Worm (Caenorhabditis elegans) whole organism, L4 larva: Measurements from ENCODE around the gene aff-1.

Source experiments
- D1046.2 ChIP-seq: fragments of 200-800 bp; sonication (Bioruptor generic); IDR thresholded peaks from 2 replicates; pipeline ENCODE4 v1.3.6; 2022; ENCODE audit warnings: missing genetic modification characterization, missing compliant biosample characterization
- F26F4.8 ChIP-seq: fragments of 200-800 bp; sonication (Bioruptor generic); conservative IDR thresholded peaks from 2 replicates; pipeline ENCODE4 v1.3.6; 2022; ENCODE audit warnings: missing genetic modification characterization, missing compliant biosample characterization
- F37D6.2 ChIP-seq: sonication (generic microtip); optimal IDR thresholded peaks from 2 replicates; lab custom pipeline; 2016; ENCODE audit warnings: mild to moderate bottlenecking, missing genetic modification characterization, missing compliant biosample characterization
- R02D3.7 ChIP-seq: fragments of 150-350 bp; sonication (generic microtip); optimal IDR thresholded peaks from 3 replicates; lab custom pipeline; 2014; ENCODE audit warnings: missing biosample characterization, missing genetic modification characterization
- T26A8.4 ChIP-seq: fragments of 200-800 bp; sonication (Bioruptor generic); IDR thresholded peaks from 2 replicates; pipeline ENCODE4 v1.3.6; 2022; ENCODE audit warnings: missing genetic modification characterization, missing compliant biosample characterization
- Y105C5A.15 ChIP-seq: fragments of 200-800 bp; sonication (Bioruptor generic); IDR thresholded peaks from 2 replicates; pipeline ENCODE4 v1.3.6; 2022; ENCODE audit warnings: missing genetic modification characterization, missing compliant biosample characterization
- Y75B8A.6 ChIP-seq: fragments of 200-800 bp; sonication (Bioruptor generic); IDR thresholded peaks from 2 replicates; pipeline ENCODE4 v1.3.6; 2022; ENCODE audit warnings: missing genetic modification reagents, missing genetic modification characterization, missing compliant biosample characterization
- ZK337.2 ChIP-seq: fragments of 200-800 bp; sonication (Bioruptor generic); IDR thresholded peaks from 2 replicates; pipeline ENCODE4 v1.3.6; 2022; ENCODE audit warnings: missing genetic modification reagents, missing genetic modification characterization, missing compliant biosample characterization
- ZK546.5 ChIP-seq, 2 experiments: sonication (generic microtip); optimal IDR thresholded peaks; 2 replicates each; lab custom pipeline; 2017; ENCODE audit warnings: missing biosample characterization in 2 of 2, missing genetic modification characterization in 2 of 2
- attf-4 ChIP-seq: sonication (generic microtip); optimal IDR thresholded peaks from 3 replicates; lab custom pipeline; 2017; ENCODE audit warnings: missing biosample characterization, missing genetic modification characterization
- ceh-20 ChIP-seq: fragments of 200-800 bp; sonication (Bioruptor generic); IDR thresholded peaks from 2 replicates; pipeline ENCODE4 v1.3.6; 2022; ENCODE audit warnings: missing genetic modification reagents, missing genetic modification characterization, missing compliant biosample characterization
- ceh-28 ChIP-seq: fragments of 150-350 bp; optimal IDR thresholded peaks from 2 replicates; lab custom pipeline; 2014; ENCODE audit warnings: missing biosample characterization, missing genetic modification reagents, missing genetic modification characterization
- ceh-62 ChIP-seq: sonication (generic microtip); optimal IDR thresholded peaks from 2 replicates; lab custom pipeline; 2017; ENCODE audit warnings: missing biosample characterization, missing genetic modification characterization
- ctbp-1 ChIP-seq: fragments of 200-800 bp; sonication (Bioruptor generic); IDR thresholded peaks from 2 replicates; pipeline ENCODE4 v1.3.6; 2022; ENCODE audit warnings: missing genetic modification reagents, missing genetic modification characterization, missing compliant biosample characterization
- daf-12 ChIP-seq: fragments of 150-350 bp; optimal IDR thresholded peaks from 2 replicates; lab custom pipeline; 2014; ENCODE audit warnings: missing biosample characterization, missing genetic modification reagents, missing genetic modification characterization
- dmd-6 ChIP-seq: fragments of 200-800 bp; sonication (Bioruptor generic); IDR thresholded peaks from 2 replicates; pipeline ENCODE4 v1.3.6; 2022; ENCODE audit warnings: missing genetic modification reagents, missing genetic modification characterization, missing compliant biosample characterization
- dmd-9 ChIP-seq: fragments of 200-800 bp; sonication (Bioruptor generic); IDR thresholded peaks from 2 replicates; pipeline ENCODE4 v1.3.6; 2022; ENCODE audit warnings: missing genetic modification reagents, missing genetic modification characterization, missing compliant biosample characterization
- duxl-1 ChIP-seq: sonication (generic microtip); optimal IDR thresholded peaks from 2 replicates; lab custom pipeline; 2016; ENCODE audit warnings: mild to moderate bottlenecking, missing genetic modification characterization, moderate library complexity, missing compliant biosample characterization; ENCODE audit not compliant: poor library complexity
- dve-1 ChIP-seq: sonication (generic microtip); optimal IDR thresholded peaks from 2 replicates; lab custom pipeline; 2017; ENCODE audit warnings: antibody characterized with exemption, mild to moderate bottlenecking, missing genetic modification characterization, missing compliant biosample characterization; ENCODE audit not compliant: insufficient read depth
- egl-27 ChIP-seq: sonication (generic microtip); optimal IDR thresholded peaks from 3 replicates; lab custom pipeline; 2017; ENCODE audit warnings: missing biosample characterization, missing genetic modification reagents, missing genetic modification characterization
- egl-43 ChIP-seq: fragments of 200-800 bp; sonication (Bioruptor generic); IDR thresholded peaks from 2 replicates; pipeline ENCODE4 v1.3.6; 2022; ENCODE audit warnings: missing genetic modification reagents, missing genetic modification characterization, missing compliant biosample characterization
- fos-1 ChIP-seq: fragments of 150-350 bp; optimal IDR thresholded peaks from 2 replicates; lab custom pipeline; 2014; ENCODE audit warnings: missing biosample characterization, missing genetic modification characterization
- jun-1 ChIP-seq: fragments of 150-350 bp; optimal IDR thresholded peaks from 2 replicates; lab custom pipeline; 2014; ENCODE audit warnings: missing biosample characterization, missing genetic modification reagents, missing genetic modification characterization
- lin-15B ChIP-seq: fragments of 150-350 bp; sonication (generic microtip); optimal IDR thresholded peaks from 3 replicates; lab custom pipeline; 2014; ENCODE audit warnings: missing biosample characterization, missing genetic modification characterization
- lin-38 ChIP-seq: fragments of 200-800 bp; sonication (Bioruptor generic); IDR thresholded peaks from 2 replicates; pipeline ENCODE4 v1.3.6; 2022; ENCODE audit warnings: missing genetic modification reagents, missing genetic modification characterization, missing compliant biosample characterization
- lin-39 ChIP-seq: fragments of 150-350 bp; optimal IDR thresholded peaks from 2 replicates; lab custom pipeline; 2014; ENCODE audit warnings: missing biosample characterization, missing genetic modification reagents, missing genetic modification characterization
- madf-5 ChIP-seq, 2 experiments: fragments of 200-800 bp; sonication (Bioruptor generic); IDR thresholded peaks; 2 replicates each; pipeline ENCODE4 v1.3.6; 2022; ENCODE audit warnings: missing compliant biosample characterization in 2 of 2, missing genetic modification characterization in 2 of 2
- madf-9 ChIP-seq: fragments of 200-800 bp; sonication (Bioruptor generic); conservative IDR thresholded peaks from 2 replicates; pipeline ENCODE4 v1.3.6; 2022; ENCODE audit warnings: missing genetic modification reagents, missing genetic modification characterization, missing compliant biosample characterization
- mdl-1 ChIP-seq, 2 experiments: fragments of 150-350 bp in 1 of 2; sonication (generic microtip) in 1 of 2; optimal IDR thresholded peaks; 2 replicates each; lab custom pipeline; 2014 to 2017; ENCODE audit warnings: missing biosample characterization in 2 of 2, missing genetic modification characterization in 2 of 2
- mdt-29 ChIP-seq: fragments of 200-800 bp; sonication (Bioruptor generic); IDR thresholded peaks from 2 replicates; pipeline ENCODE4 v1.3.6; 2022; ENCODE audit warnings: missing genetic modification reagents, missing genetic modification characterization, missing compliant biosample characterization
- mxl-3 ChIP-seq: fragments of 200-800 bp; sonication (Bioruptor generic); optimal IDR thresholded peaks from 2 replicates; lab custom pipeline; 2018; ENCODE audit warnings: mild to moderate bottlenecking, missing genetic modification characterization, missing compliant biosample characterization
- nhr-11 ChIP-seq: fragments of 150-350 bp; optimal IDR thresholded peaks from 2 replicates; lab custom pipeline; 2014; ENCODE audit warnings: missing biosample characterization, missing genetic modification characterization
- nhr-25 ChIP-seq: sonication (generic microtip); optimal IDR thresholded peaks from 2 replicates; lab custom pipeline; 2017; ENCODE audit warnings: missing genetic modification characterization, mild to moderate bottlenecking, missing compliant biosample characterization, antibody characterized with exemption, moderate library complexity, borderline replicate concordance; ENCODE audit not compliant: insufficient read depth
- nhr-28 ChIP-seq: fragments of 150-350 bp; optimal IDR thresholded peaks from 2 replicates; lab custom pipeline; 2014; ENCODE audit warnings: missing biosample characterization, missing genetic modification characterization
- nhr-42 ChIP-seq: fragments of 200-800 bp; sonication (Bioruptor generic); IDR thresholded peaks from 2 replicates; pipeline ENCODE4 v1.3.6; 2022; ENCODE audit warnings: missing genetic modification characterization, missing compliant biosample characterization
- nhr-48 ChIP-seq: sonication (generic microtip); optimal IDR thresholded peaks from 2 replicates; lab custom pipeline; 2016; ENCODE audit warnings: mild to moderate bottlenecking, missing genetic modification characterization, missing compliant biosample characterization
- nhr-6 ChIP-seq: fragments of 150-350 bp; optimal IDR thresholded peaks from 2 replicates; lab custom pipeline; 2014; ENCODE audit warnings: missing biosample characterization, missing genetic modification characterization
- nhr-76 ChIP-seq: fragments of 150-350 bp; optimal IDR thresholded peaks from 2 replicates; lab custom pipeline; 2014; ENCODE audit warnings: missing biosample characterization, missing genetic modification characterization
- php-3 ChIP-seq: fragments of 200-800 bp; sonication (Bioruptor generic); IDR thresholded peaks from 2 replicates; pipeline ENCODE4 v1.3.6; 2022; ENCODE audit warnings: missing genetic modification reagents, missing genetic modification characterization, missing compliant biosample characterization
- pqm-1 ChIP-seq: sonication (generic microtip); optimal IDR thresholded peaks from 2 replicates; lab custom pipeline; 2017; ENCODE audit warnings: missing biosample characterization, missing genetic modification characterization
- rbr-2 ChIP-seq: sonication (generic microtip); optimal IDR thresholded peaks from 2 replicates; lab custom pipeline; 2016; ENCODE audit warnings: missing genotype, missing genetic modification characterization, missing compliant biosample characterization
- set-16 ChIP-seq: fragments of 200-800 bp; sonication (Bioruptor generic); IDR thresholded peaks from 2 replicates; pipeline ENCODE4 v1.3.6; 2022; ENCODE audit warnings: missing genetic modification reagents, missing genetic modification characterization, missing compliant biosample characterization
- skn-1 ChIP-seq: fragments of 150-350 bp; optimal IDR thresholded peaks from 2 replicates; lab custom pipeline; 2014; ENCODE audit warnings: missing biosample characterization, missing genetic modification characterization
- tag-97 ChIP-seq: fragments of 200-800 bp; sonication (Bioruptor generic); IDR thresholded peaks from 2 replicates; pipeline ENCODE4 v1.3.6; 2022; ENCODE audit warnings: missing genetic modification characterization, missing compliant biosample characterization
- unc-62 ChIP-seq, 3 experiments: fragments of 150-350 bp in 1 of 3; sonication (generic microtip); optimal IDR thresholded peaks in 2 of 3; peaks in 1 of 3; 1 replicate in 1 of 3; 2 replicates in 2 of 3; lab custom pipeline; 2014 to 2017; ENCODE audit warnings: missing biosample characterization in 3 of 3, missing genetic modification characterization in 3 of 3, missing genetic modification reagents in 3 of 3, missing genotype in 1 of 3
- vab-7 ChIP-seq: fragments of 200-800 bp; sonication (Bioruptor generic); IDR thresholded peaks from 2 replicates; pipeline ENCODE4 v1.3.6; 2022; ENCODE audit warnings: missing genetic modification reagents, missing genetic modification characterization, missing compliant biosample characterization
- zfp-2 ChIP-seq: sonication (generic microtip); optimal IDR thresholded peaks from 2 replicates; lab custom pipeline; 2016; ENCODE audit warnings: mild to moderate bottlenecking, missing genetic modification characterization, missing compliant biosample characterization
- zfp-3 ChIP-seq: fragments of 200-800 bp; sonication (Bioruptor generic); conservative IDR thresholded peaks from 2 replicates; pipeline ENCODE4 v1.3.6; 2022; ENCODE audit warnings: missing genetic modification reagents, missing genetic modification characterization, missing compliant biosample characterization
- ztf-11 ChIP-seq: fragments of 150-350 bp; optimal IDR thresholded peaks from 2 replicates; lab custom pipeline; 2014; ENCODE audit warnings: missing biosample characterization, missing genetic modification characterization
- ztf-7 ChIP-seq: fragments of 150-350 bp; optimal IDR thresholded peaks from 2 replicates; lab custom pipeline; 2014; ENCODE audit warnings: missing biosample characterization, missing genetic modification characterization

The aff-1 gene

DNA sequence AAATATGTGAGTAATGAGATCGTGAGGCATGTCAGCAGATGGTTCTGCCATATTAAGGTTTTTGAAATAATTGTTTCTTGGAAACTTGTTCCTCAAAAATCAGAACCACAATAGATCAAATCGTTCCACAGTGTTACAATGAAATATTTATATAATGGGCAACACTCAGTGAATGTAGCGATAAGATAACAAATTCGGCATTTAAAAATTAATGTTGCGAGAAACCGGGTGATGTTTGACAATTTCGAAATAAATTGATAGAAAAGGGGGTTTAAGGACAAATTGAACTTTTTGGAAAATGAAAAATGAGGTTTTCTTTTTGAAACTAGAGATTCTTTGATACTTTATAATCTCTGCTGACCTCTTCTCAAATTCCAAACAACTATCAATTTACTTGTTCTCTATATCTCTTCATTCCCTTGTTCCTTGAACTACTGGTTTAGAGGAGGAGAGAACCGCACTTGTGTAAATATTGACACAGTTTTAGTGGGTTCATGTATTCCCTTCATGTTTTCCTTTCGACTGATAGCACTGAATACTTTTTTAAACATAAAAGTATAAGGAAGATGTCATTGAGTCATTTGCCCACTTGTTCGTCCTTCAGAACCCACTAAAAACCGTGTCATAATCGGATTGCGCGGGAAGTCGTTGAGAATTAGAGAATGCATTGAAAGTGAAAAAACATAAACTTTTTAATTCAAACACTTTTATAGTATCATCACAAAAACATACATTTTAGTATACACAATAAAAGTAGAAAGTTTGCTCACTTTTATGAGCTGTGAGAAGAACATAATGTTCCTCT is 26.6 kb downstream of the aff-1 start (continued):
- TF ChIP-seq ZK337.2 (GFP tag; lab: Robert Waterston, UW) (no peak), Y75B8A.6 (GFP tag; lab: Robert Waterston, UW) (no peak), daf-12 (no peak), rbr-2 (tag; lab: Kevin White, UChicago) (no peak), attf-4 (tag; lab: Kevin White, UChicago) (no peak), ceh-28 (tag; lab: Kevin White, UChicago) (no peak), ceh-20 (GFP tag; lab: Robert Waterston, UW) (no peak), tag-97 (GFP tag; lab: Robert Waterston, UW) (no peak), set-16 (no peak), nhr-6 (tag; lab: Kevin White, UChicago) (peak; percentile 16), lin-38 (GFP tag; lab: Robert Waterston, UW) (no peak), nhr-42 (no peak), nhr-76 (tag; lab: Kevin White, UChicago) (no peak), ZK546.5 (tag; optimal IDR thresholded peaks at IDR 0.05; lab: Kevin White, UChicago) (no peak), skn-1 (tag; lab: Kevin White, UChicago) (no peak), mdt-29 (no peak), php-3 (GFP tag; lab: Robert Waterston, UW) (0 out of 2 replicates have a peak, but pooled peaks have one; percentile 47), ztf-7 (tag; lab: Kevin White, UChicago) (no peak), nhr-48 (tag; lab: Kevin White, UChicago) (no peak), ctbp-1 (no peak), D1046.2 (GFP tag; lab: Robert Waterston, UW) (no peak), zfp-3 (GFP tag; lab: Robert Waterston, UW) (no peak), nhr-28 (tag; lab: Kevin White, UChicago) (peak; percentile 28), F26F4.8 (GFP tag; lab: Robert Waterston, UW) (no peak), lin-15B (no peak), egl-27 (tag; lab: Kevin White, UChicago) (peak; percentile 76), mdl-1 (tag; optimal IDR thresholded peaks at IDR 0.05; lab: Kevin White, UChicago) (no peak), Y105C5A.15 (no peak), dmd-6 (GFP tag; lab: Robert Waterston, UW) (peak; percentile 51; the same call in 1 of the 2 replicates), dmd-9 (GFP tag; lab: Robert Waterston, UW) (no peak), ceh-62 (tag; lab: Kevin White, UChicago) (no peak), T26A8.4 (no peak), fos-1 (tag; lab: Kevin White, UChicago) (no peak), lin-39 (tag; lab: Kevin White, UChicago) (no peak), R02D3.7 (no peak), pqm-1 (tag; lab: Kevin White, UChicago) (peak; percentile 90), ztf-11 (tag; lab: Kevin White, UChicago) (no peak), unc-62 (GFP tag; optimal IDR thresholded peaks at IDR 0.05 in 1 of 2; lab: Kevin White, UChicago) (peak in 1 of 2 experiments; percentile 60), unc-62 (tag; optimal IDR thresholded peaks at IDR 0.05; lab: Kevin White, UChicago) (no peak), mxl-3 (GFP tag; lab: Kevin White, UChicago) (no peak), madf-5 (GFP tag; IDR thresholded peaks at IDR 0.05; lab: Robert Waterston, UW) (no peak), F37D6.2 (tag; lab: Kevin White, UChicago) (no peak), jun-1 (tag; lab: Kevin White, UChicago) (no peak), egl-43 (GFP tag; lab: Robert Waterston, UW) (no peak), nhr-11 (tag; lab: Kevin White, UChicago) (no peak), duxl-1 (tag; lab: Kevin White, UChicago) (no peak), zfp-2 (no peak), nhr-25 (tag; lab: Kevin White, UChicago) (no peak), dve-1 (tag; lab: Kevin White, UChicago) (peak; percentile 51), vab-7 (no peak), madf-9 (no peak)
